Worm (Caenorhabditis elegans) whole organism, L3 larva: ENCODE data around the gene C45B2.1.

Experiments
- elt-3 ChIP-seq, 3 experiments: fragments of 150-350 bp in 1 of 3; sonication (generic microtip) in 2 of 3; optimal IDR thresholded peaks; 2 replicates in 2 of 3; 4 replicates in 1 of 3; lab custom pipeline; 2014 to 2017; ENCODE audit warnings: missing biosample characterization in 3 of 3, missing genetic modification characterization in 3 of 3
- lin-15B ChIP-seq: fragments of 150-350 bp; optimal IDR thresholded peaks from 2 replicates; lab custom pipeline; 2014; ENCODE audit warnings: missing biosample characterization, missing genetic modification characterization
- nhr-67 ChIP-seq: fragments of 150-350 bp; optimal IDR thresholded peaks from 2 replicates; lab custom pipeline; 2014; ENCODE audit warnings: missing biosample characterization, missing genetic modification characterization
- unc-62 ChIP-seq: fragments of 150-350 bp; sonication (generic microtip); optimal IDR thresholded peaks from 4 replicates; lab custom pipeline; 2014; ENCODE audit warnings: missing biosample characterization, missing genetic modification reagents, missing genetic modification characterization
- ztf-4 ChIP-seq: fragments of 150-350 bp; optimal IDR thresholded peaks from 2 replicates; lab custom pipeline; 2014; ENCODE audit warnings: missing biosample characterization, missing genetic modification characterization

ce11 chrX:6084439-6084838 is 1.5 kb upstream of the C45B2.1 start, which contains the start of gene C45B2.2:
- TF ChIP-seq ztf-4 (tag; lab: Kevin White, UChicago) = no peak
- TF ChIP-seq unc-62 = no peak
- no peak for TF ChIP-seq lin-15B (tag; lab: Kevin White, UChicago)
- no peak for TF ChIP-seq elt-3 (tag; optimal IDR thresholded peaks at IDR 0.05; lab: Kevin White, UChicago)
- no peak for TF ChIP-seq nhr-67 (tag; lab: Kevin White, UChicago)
